Fruit fly (Drosophila melanogaster): ENCODE measurements around the gene CG42853.

CG42853 gene

dm6 chr3L:18101421-18101996 lies 20.3 kb downstream of the CG42853 start:
- TF ChIP-seq Myc (optimal IDR thresholded peaks at IDR 0.05) (no peak), psq (optimal IDR thresholded peaks at IDR 0.05) (no peak), ttk (optimal IDR thresholded peaks at IDR 0.05) (no peak), h (optimal IDR thresholded peaks at IDR 0.05) (no peak), Sin3A (optimal IDR thresholded peaks at IDR 0.05) (no peak), insv (optimal IDR thresholded peaks at IDR 0.05) (no peak)

dm6 chr3L:18099715-18100114 lies 22.1 kb downstream of the CG42853 start:
- no peak for TF ChIP-seq h (optimal IDR thresholded peaks at IDR 0.05)
- no peak for TF ChIP-seq Myc (optimal IDR thresholded peaks at IDR 0.05)
- TF ChIP-seq ttk (optimal IDR thresholded peaks at IDR 0.05): no peak
- TF ChIP-seq Sin3A (optimal IDR thresholded peaks at IDR 0.05): no peak
- TF ChIP-seq insv (optimal IDR thresholded peaks at IDR 0.05): no peak
- TF ChIP-seq psq (optimal IDR thresholded peaks at IDR 0.05): no peak

dm6 chr3L:18096726-18097125 lies 25.1 kb downstream of the CG42853 start:
- no peak for TF ChIP-seq insv (optimal IDR thresholded peaks at IDR 0.05)
- no peak for TF ChIP-seq psq (optimal IDR thresholded peaks at IDR 0.05)
- no peak for TF ChIP-seq h (optimal IDR thresholded peaks at IDR 0.05)
- no peak for TF ChIP-seq Myc (optimal IDR thresholded peaks at IDR 0.05)
- no peak for TF ChIP-seq ttk (optimal IDR thresholded peaks at IDR 0.05)
- TF ChIP-seq Sin3A (optimal IDR thresholded peaks at IDR 0.05): no peak

dm6 chr3L:18093875-18094274 lies 27.9 kb downstream of the CG42853 start:
- no peak for TF ChIP-seq h (optimal IDR thresholded peaks at IDR 0.05)
- no peak for TF ChIP-seq psq (optimal IDR thresholded peaks at IDR 0.05)
- TF ChIP-seq Myc (optimal IDR thresholded peaks at IDR 0.05): no peak
- TF ChIP-seq insv (optimal IDR thresholded peaks at IDR 0.05): no peak
- TF ChIP-seq Sin3A (optimal IDR thresholded peaks at IDR 0.05): no peak
- no peak for TF ChIP-seq ttk (optimal IDR thresholded peaks at IDR 0.05)

- TF ChIP-seq psq (optimal IDR thresholded peaks at IDR 0.05): no peak
- TF ChIP-seq Myc (optimal IDR thresholded peaks at IDR 0.05): no peak
- TF ChIP-seq insv (optimal IDR thresholded peaks at IDR 0.05): no peak
- TF ChIP-seq h (optimal IDR thresholded peaks at IDR 0.05): no peak
- TF ChIP-seq Sin3A (optimal IDR thresholded peaks at IDR 0.05): no peak
- TF ChIP-seq ttk (optimal IDR thresholded peaks at IDR 0.05): no peak
Observed at dm6 chr3L:18088027-18088426, 33.8 kb downstream of the CG42853 start.

- TF ChIP-seq h (optimal IDR thresholded peaks at IDR 0.05) (no peak), Sin3A (optimal IDR thresholded peaks at IDR 0.05) (no peak), insv (optimal IDR thresholded peaks at IDR 0.05) (no peak), ttk (optimal IDR thresholded peaks at IDR 0.05) (no peak), Myc (optimal IDR thresholded peaks at IDR 0.05) (no peak), psq (optimal IDR thresholded peaks at IDR 0.05) (no peak)
Observed at dm6 chr3L:18086754-18087685, 34.8 kb downstream of the CG42853 start, which contains the start of gene CG34253. TSS of gene CG34253 (minus strand) at chr3L:18087320.

- TF ChIP-seq Sin3A (optimal IDR thresholded peaks at IDR 0.05): no peak
- TF ChIP-seq h (optimal IDR thresholded peaks at IDR 0.05): no peak
- no peak for TF ChIP-seq psq (optimal IDR thresholded peaks at IDR 0.05)
- no peak for TF ChIP-seq ttk (optimal IDR thresholded peaks at IDR 0.05)
- no peak for TF ChIP-seq Myc (optimal IDR thresholded peaks at IDR 0.05)
- TF ChIP-seq insv (optimal IDR thresholded peaks at IDR 0.05): no peak
Observed at dm6 chr3L:18083994-18084393, 37.8 kb downstream of the CG42853 start.

- no peak for TF ChIP-seq Sin3A (optimal IDR thresholded peaks at IDR 0.05)
- TF ChIP-seq h (optimal IDR thresholded peaks at IDR 0.05): no peak
- TF ChIP-seq psq (optimal IDR thresholded peaks at IDR 0.05): no peak
- TF ChIP-seq Myc (optimal IDR thresholded peaks at IDR 0.05): no peak
- TF ChIP-seq insv (optimal IDR thresholded peaks at IDR 0.05): no peak
- no peak for TF ChIP-seq ttk (optimal IDR thresholded peaks at IDR 0.05)
Observed at dm6 chr3L:18083402-18083801, 38.4 kb downstream of the CG42853 start.

dm6 chr3L:18081957-18082356 lies 39.8 kb downstream of the CG42853 start:
- TF ChIP-seq Sin3A (optimal IDR thresholded peaks at IDR 0.05): no peak
- TF ChIP-seq Myc (optimal IDR thresholded peaks at IDR 0.05): no peak
- TF ChIP-seq h (optimal IDR thresholded peaks at IDR 0.05): no peak
- TF ChIP-seq psq (optimal IDR thresholded peaks at IDR 0.05): no peak
- no peak for TF ChIP-seq insv (optimal IDR thresholded peaks at IDR 0.05)
- TF ChIP-seq ttk (optimal IDR thresholded peaks at IDR 0.05): no peak

- TF ChIP-seq psq (optimal IDR thresholded peaks at IDR 0.05): no peak
- no peak for TF ChIP-seq h (optimal IDR thresholded peaks at IDR 0.05)
- TF ChIP-seq Myc (optimal IDR thresholded peaks at IDR 0.05): no peak
- no peak for TF ChIP-seq insv (optimal IDR thresholded peaks at IDR 0.05)
- no peak for TF ChIP-seq Sin3A (optimal IDR thresholded peaks at IDR 0.05)
- TF ChIP-seq ttk (optimal IDR thresholded peaks at IDR 0.05): no peak
Observed at dm6 chr3L:18081494-18081893, 40.3 kb downstream of the CG42853 start.

dm6 chr3L:18079610-18080497 lies 41.9 kb downstream of the CG42853 start:
- TF ChIP-seq h (optimal IDR thresholded peaks at IDR 0.05) (no peak), Myc (optimal IDR thresholded peaks at IDR 0.05) (no peak), Sin3A (optimal IDR thresholded peaks at IDR 0.05) (no peak), insv (optimal IDR thresholded peaks at IDR 0.05) (no peak), psq (optimal IDR thresholded peaks at IDR 0.05) (no peak), ttk (optimal IDR thresholded peaks at IDR 0.05) (no peak)

All from Kc167 (cell line).